Fruit fly (Drosophila melanogaster) whole organism, embryonic: ENCODE measurements around the gene Irbp18.

Source experiments
- B-H2 ChIP-seq: fragments of 200-800 bp; sonication (Bioruptor generic); optimal IDR thresholded peaks from 2 replicates; lab custom pipeline; 2018; ENCODE audit warnings: missing biosample characterization, mild to moderate bottlenecking, missing genetic modification characterization
- BEAF-32 ChIP-seq: fragments of 200-800 bp; sonication (Bioruptor generic); optimal IDR thresholded peaks from 3 replicates; lab custom pipeline; 2017; ENCODE audit warnings: missing biosample characterization, missing genetic modification characterization, mild to moderate bottlenecking, moderate library complexity, missing genetic modification reagents
- Bgb ChIP-seq: fragments of 200-800 bp; sonication (Bioruptor generic); IDR thresholded peaks from 2 replicates; pipeline ENCODE4 v1.3.6; 2022; ENCODE audit warnings: missing biosample characterization, missing genetic modification characterization; ENCODE audit not compliant: partially characterized antibody
- CG10267 ChIP-seq: fragments of 200-800 bp; sonication (Bioruptor generic); optimal IDR thresholded peaks from 2 replicates; lab custom pipeline; 2018; ENCODE audit warnings: missing biosample characterization, mild to moderate bottlenecking, missing genetic modification characterization, moderate library complexity
- CG10462 ChIP-seq: fragments of 200-800 bp; sonication (Bioruptor generic); optimal IDR thresholded peaks from 2 replicates; lab custom pipeline; 2016; ENCODE audit warnings: missing biosample characterization, missing genetic modification characterization
- CG10654 ChIP-seq: fragments of 200-800 bp; sonication (Bioruptor generic); optimal IDR thresholded peaks from 2 replicates; lab custom pipeline; 2016; ENCODE audit warnings: missing biosample characterization, missing genetic modification characterization
- CG10979 ChIP-seq: fragments of 200-800 bp; sonication (Bioruptor generic); optimal IDR thresholded peaks from 2 replicates; lab custom pipeline; 2018; ENCODE audit warnings: missing biosample characterization, mild to moderate bottlenecking, missing genetic modification characterization, moderate library complexity
- CG12236 ChIP-seq: fragments of 200-800 bp; sonication (Bioruptor generic); optimal IDR thresholded peaks from 2 replicates; lab custom pipeline; 2016; ENCODE audit warnings: missing biosample characterization, missing genetic modification characterization
- CG13424 ChIP-seq: fragments of 200-800 bp; sonication (Bioruptor generic); optimal IDR thresholded peaks from 2 replicates; lab custom pipeline; 2019; ENCODE audit warnings: missing biosample characterization, mild to moderate bottlenecking, missing genetic modification characterization, moderate library complexity
- CG14014 ChIP-seq: fragments of 200-800 bp; sonication (Bioruptor generic); IDR thresholded peaks from 2 replicates; pipeline ENCODE4 v1.3.6; 2022; ENCODE audit warnings: missing biosample characterization, missing genetic modification characterization
- CG14667 ChIP-seq: fragments of 200-800 bp; sonication (Bioruptor generic); IDR thresholded peaks from 2 replicates; pipeline ENCODE4 v1.3.6; 2022; ENCODE audit warnings: missing biosample characterization, missing genetic modification characterization
- CG15696 ChIP-seq: fragments of 200-800 bp; sonication (Bioruptor generic); optimal IDR thresholded peaks from 2 replicates; lab custom pipeline; 2019; ENCODE audit warnings: missing biosample characterization, mild to moderate bottlenecking, missing genetic modification characterization, moderate library complexity
- CG17829 ChIP-seq: fragments of 200-800 bp; optimal IDR thresholded peaks from 2 replicates; lab custom pipeline; 2019; ENCODE audit warnings: missing biosample characterization, mild to moderate bottlenecking, missing genetic modification characterization, moderate library complexity
- CG18262 ChIP-seq: fragments of 200-800 bp; optimal IDR thresholded peaks from 3 replicates; lab custom pipeline; 2019; ENCODE audit warnings: missing biosample characterization, mild to moderate bottlenecking, missing genetic modification characterization, moderate library complexity
- CG32772 ChIP-seq: fragments of 200-800 bp; sonication (Bioruptor generic); IDR thresholded peaks from 2 replicates; pipeline ENCODE4 v1.3.6; 2022; ENCODE audit warnings: missing biosample characterization, missing genetic modification characterization
- CG34376 ChIP-seq: fragments of 200-800 bp; sonication (Bioruptor generic); optimal IDR thresholded peaks from 2 replicates; lab custom pipeline; 2018; ENCODE audit warnings: missing biosample characterization, mild to moderate bottlenecking, missing genetic modification characterization
- CG4282 ChIP-seq: fragments of 200-800 bp; sonication (Bioruptor generic); optimal IDR thresholded peaks from 2 replicates; lab custom pipeline; 2016; ENCODE audit warnings: missing biosample characterization, missing genetic modification characterization
- CG43689 ChIP-seq: fragments of 200-800 bp; sonication (Bioruptor generic); IDR thresholded peaks from 2 replicates; pipeline ENCODE4 v1.3.6; 2022; ENCODE audit warnings: missing biosample characterization, missing genetic modification characterization
- CG4404 ChIP-seq: fragments of 200-800 bp; sonication (Bioruptor generic); IDR thresholded peaks from 2 replicates; pipeline ENCODE4 v1.3.6; 2022; ENCODE audit warnings: missing biosample characterization, missing genetic modification characterization
- CG7839 ChIP-seq: fragments of 200-800 bp; sonication (Bioruptor generic); optimal IDR thresholded peaks from 3 replicates; lab custom pipeline; 2018; ENCODE audit warnings: missing biosample characterization, mild to moderate bottlenecking, missing genetic modification characterization, moderate library complexity
- CG8924 ChIP-seq: fragments of 200-800 bp; optimal IDR thresholded peaks from 3 replicates; lab custom pipeline; 2019; ENCODE audit warnings: missing biosample characterization, mild to moderate bottlenecking, missing genetic modification characterization, moderate library complexity
- CG9797 ChIP-seq: fragments of 200-800 bp; sonication (Bioruptor generic); optimal IDR thresholded peaks from 3 replicates; lab custom pipeline; 2018; ENCODE audit warnings: missing biosample characterization, mild to moderate bottlenecking, missing genetic modification characterization
- D19B ChIP-seq: fragments of 200-800 bp; sonication (Bioruptor generic); optimal IDR thresholded peaks from 2 replicates; lab custom pipeline; 2017; ENCODE audit warnings: missing biosample characterization, mild to moderate bottlenecking, missing genetic modification characterization
- Doc2 ChIP-seq: fragments of 200-800 bp; sonication (Bioruptor generic); IDR thresholded peaks from 2 replicates; pipeline ENCODE4 v1.3.6; 2022; ENCODE audit warnings: missing biosample characterization, missing genetic modification characterization
- Dp ChIP-seq: fragments of 200-800 bp; sonication (Bioruptor generic); optimal IDR thresholded peaks from 2 replicates; lab custom pipeline; 2018; ENCODE audit warnings: missing biosample characterization, mild to moderate bottlenecking, missing genetic modification characterization, moderate library complexity
- Ets65A ChIP-seq: fragments of 200-800 bp; sonication (Bioruptor generic); peaks from one replicate; lab custom pipeline; 2016; ENCODE audit warnings: missing biosample characterization, missing genetic modification characterization
- Fer3 ChIP-seq: fragments of 200-800 bp; sonication (Bioruptor generic); optimal IDR thresholded peaks from 2 replicates; lab custom pipeline; 2018; ENCODE audit warnings: missing biosample characterization, mild to moderate bottlenecking, missing genetic modification characterization, moderate library complexity
- MESR4 ChIP-seq: fragments of 200-800 bp; sonication (Bioruptor generic); optimal IDR thresholded peaks from 2 replicates; lab custom pipeline; 2018; ENCODE audit warnings: missing biosample characterization, mild to moderate bottlenecking, missing genetic modification characterization, moderate library complexity
- Max ChIP-seq: fragments of 200-800 bp; sonication (Bioruptor generic); optimal IDR thresholded peaks from 2 replicates; lab custom pipeline; 2016; ENCODE audit warnings: missing biosample characterization, mild to moderate bottlenecking, missing genetic modification characterization
- Meics ChIP-seq: fragments of 200-800 bp; sonication (Bioruptor generic); optimal IDR thresholded peaks from 2 replicates; lab custom pipeline; 2017; ENCODE audit warnings: missing biosample characterization, mild to moderate bottlenecking, missing genetic modification characterization
- Ravus ChIP-seq: fragments of 200-800 bp; sonication (Bioruptor generic); IDR thresholded peaks from 2 replicates; pipeline ENCODE4 v1.3.6; 2022; ENCODE audit warnings: missing biosample characterization, missing genetic modification characterization
- Sry-β ChIP-seq: fragments of 200-800 bp; sonication (Bioruptor generic); optimal IDR thresholded peaks from 2 replicates; lab custom pipeline; 2018; ENCODE audit warnings: missing biosample characterization, mild to moderate bottlenecking, missing genetic modification characterization, moderate library complexity
- Sry-δ ChIP-seq: fragments of 200-800 bp; sonication (Bioruptor generic); optimal IDR thresholded peaks from 2 replicates; lab custom pipeline; 2016; ENCODE audit warnings: missing biosample characterization, missing genetic modification characterization
- Trl ChIP-seq, 3 experiments: fragments of >200 bp in 2 of 3; fragments of 200-800 bp in 1 of 3; sonication (Bioruptor generic) in 1 of 3; optimal IDR thresholded peaks; 2 replicates in 1 of 3; 3 replicates in 2 of 3; lab custom pipeline; 2016 to 2017; ENCODE audit warnings: missing biosample characterization in 1 of 3, missing genetic modification characterization in 1 of 3
- amos ChIP-seq: fragments of 200-800 bp; sonication (Bioruptor generic); IDR thresholded peaks from 2 replicates; pipeline ENCODE4 v1.3.6; 2022; ENCODE audit warnings: missing biosample characterization, missing genetic modification characterization; ENCODE audit not compliant: partially characterized antibody
- az2 ChIP-seq: fragments of 200-800 bp; sonication (Bioruptor generic); optimal IDR thresholded peaks from 3 replicates; lab custom pipeline; 2016; ENCODE audit warnings: missing biosample characterization, missing genetic modification characterization
- fd3F ChIP-seq: fragments of 200-800 bp; sonication (Bioruptor generic); optimal IDR thresholded peaks from 2 replicates; lab custom pipeline; 2018; ENCODE audit warnings: missing biosample characterization, mild to moderate bottlenecking, missing genetic modification characterization, moderate library complexity
- gem ChIP-seq: fragments of 200-800 bp; sonication (Bioruptor generic); optimal IDR thresholded peaks from 2 replicates; lab custom pipeline; 2019; ENCODE audit warnings: missing biosample characterization, mild to moderate bottlenecking, missing genetic modification characterization, moderate library complexity
- grn ChIP-seq: fragments of 200-800 bp; sonication (Bioruptor generic); optimal IDR thresholded peaks from 3 replicates; lab custom pipeline; 2017; ENCODE audit warnings: missing biosample characterization, missing genetic modification characterization
- odd ChIP-seq: fragments of 200-800 bp; sonication (Bioruptor generic); optimal IDR thresholded peaks from 2 replicates; lab custom pipeline; 2017; ENCODE audit warnings: missing biosample characterization, mild to moderate bottlenecking, missing genetic modification characterization
- org-1 ChIP-seq: fragments of 200-800 bp; sonication (Bioruptor generic); optimal IDR thresholded peaks from 2 replicates; lab custom pipeline; 2017; ENCODE audit warnings: missing biosample characterization, missing genetic modification characterization
- pzg ChIP-seq: fragments of 200-800 bp; sonication (Bioruptor generic); optimal IDR thresholded peaks from 3 replicates; lab custom pipeline; 2018; ENCODE audit warnings: missing biosample characterization, mild to moderate bottlenecking, missing genetic modification characterization, moderate library complexity
- sc ChIP-seq, 3 experiments: fragments of >200 bp in 2 of 3; fragments of 200-800 bp in 1 of 3; sonication (Bioruptor generic) in 1 of 3; optimal IDR thresholded peaks; 2 replicates in 2 of 3; 3 replicates in 1 of 3; lab custom pipeline; 2017; ENCODE audit warnings: mild to moderate bottlenecking in 1 of 3, missing biosample characterization in 1 of 3, missing genetic modification characterization in 1 of 3, missing genetic modification reagents in 1 of 3
- tin ChIP-seq: fragments of 200-800 bp; sonication (Bioruptor generic); optimal IDR thresholded peaks from 3 replicates; lab custom pipeline; 2016; ENCODE audit warnings: missing biosample characterization, missing genetic modification characterization
- trh ChIP-seq: fragments of 200-800 bp; sonication (Bioruptor generic); optimal IDR thresholded peaks from 2 replicates; lab custom pipeline; 2016; ENCODE audit warnings: missing biosample characterization, missing genetic modification characterization
- unc-4 ChIP-seq: fragments of 200-800 bp; sonication (Bioruptor generic); IDR thresholded peaks from 2 replicates; pipeline ENCODE4 v1.3.6; 2022; ENCODE audit warnings: missing biosample characterization, missing genetic modification characterization; ENCODE audit not compliant: partially characterized antibody
- zfh2 ChIP-seq: fragments of 200-800 bp; sonication (Bioruptor generic); optimal IDR thresholded peaks from 2 replicates; lab custom pipeline; 2016; ENCODE audit warnings: missing biosample characterization, missing genetic modification characterization

Gene Irbp18

dm6 chr3L:11074043-11074853, 23.7 kb downstream of the Irbp18 start, which contains the start of the genes Pfdn2 and Noc1 (continued):
- TF ChIP-seq Doc2 (no peak), sc (optimal IDR thresholded peaks at IDR 0.05; lab: Kevin White, UChicago) (no peak), sc (GFP tag; optimal IDR thresholded peaks at IDR 0.05; lab: Kevin White, UChicago) (no peak), Trl (optimal IDR thresholded peaks at IDR 0.05; lab: Kevin White, UChicago) (no peak), Trl (GFP tag; optimal IDR thresholded peaks at IDR 0.05; lab: Kevin White, UChicago) (peak; percentile 32), B-H2 (GFP tag; lab: Kevin White, UChicago) (peak; percentile 29), Sry-β (GFP tag; lab: Kevin White, UChicago) (no peak), trh (GFP tag; lab: Kevin White, UChicago) (no peak), CG10654 (GFP tag; lab: Kevin White, UChicago) (peak; percentile 33), CG14014 (peak; percentile 43; the same call in 1 of the 2 replicates), CG12236 (GFP tag; lab: Kevin White, UChicago) (no peak), CG32772 (GFP tag; lab: Robert Waterston, UW) (peak; percentile 55), CG10267 (peak; percentile 60), org-1 (GFP tag; lab: Kevin White, UChicago) (no peak), Meics (GFP tag; lab: Kevin White, UChicago) (peak; percentile 100), odd (GFP tag; lab: Kevin White, UChicago) (no peak), D19B (GFP tag; lab: Kevin White, UChicago) (peak; percentile 36), Ravus (GFP tag; lab: Robert Waterston, UW) (no peak), CG7839 (tag; lab: Kevin White, UChicago) (no peak), tin (peak; percentile 23), Sry-δ (GFP tag; lab: Kevin White, UChicago) (no peak), CG8924 (tag; lab: Kevin White, UChicago) (peak; percentile 50), gem (no peak), CG34376 (GFP tag; lab: Kevin White, UChicago) (no peak), CG9797 (peak; percentile 49), pzg (peak; percentile 37), CG14667 (peak; percentile 12; the same call in 1 of the 2 replicates), az2 (GFP tag; lab: Kevin White, UChicago) (peak; percentile 61), grn (GFP tag; lab: Kevin White, UChicago) (no peak), CG10462 (GFP tag; lab: Kevin White, UChicago) (peak; percentile 31), Ets65A (GFP tag; lab: Kevin White, UChicago) (peak; percentile 83), CG4282 (no peak), BEAF-32 (peak; percentile 16), MESR4 (peak; percentile 86), Dp (peak; percentile 7), zfh2 (GFP tag; lab: Kevin White, UChicago) (peak; percentile 27), CG10979 (tag; lab: Kevin White, UChicago) (peak; percentile 33), amos (GFP tag; lab: Robert Waterston, UW) (no peak), fd3F (GFP tag; lab: Kevin White, UChicago) (peak; percentile 53), Fer3 (tag; lab: Kevin White, UChicago) (peak; percentile 20), CG13424 (tag; lab: Kevin White, UChicago) (peak; percentile 73), CG17829 (tag; lab: Kevin White, UChicago) (peak; percentile 55), CG43689 (GFP tag; lab: Robert Waterston, UW) (no peak), unc-4 (GFP tag; lab: Robert Waterston, UW) (no peak), Bgb (GFP tag; lab: Robert Waterston, UW) (no peak; the same call in 1 of the 2 replicates), CG18262 (tag; lab: Kevin White, UChicago) (peak; percentile 66), CG15696 (tag; lab: Kevin White, UChicago) (peak; percentile 54), CG4404 (0 out of 2 replicates have a peak, but pooled peaks have one; percentile 29), Max (GFP tag; lab: Kevin White, UChicago) (peak; percentile 54)
